Worm (Caenorhabditis elegans) whole organism, young adult: ENCODE measurements around the gene Y102A11A.5.

Experiments
- B0261.1 ChIP-seq: sonication (generic microtip); optimal IDR thresholded peaks from 2 replicates; lab custom pipeline; 2016; ENCODE audit warnings: mild to moderate bottlenecking, missing genetic modification characterization, moderate library complexity, missing compliant biosample characterization
- B0336.3 ChIP-seq: fragments of 200-800 bp; sonication (Bioruptor generic); IDR thresholded peaks from 2 replicates; pipeline ENCODE4 v1.3.6; 2022; ENCODE audit warnings: missing genetic modification characterization, missing compliant biosample characterization
- C06A6.2 ChIP-seq: fragments of 200-800 bp; sonication (Bioruptor generic); conservative IDR thresholded peaks from 2 replicates; pipeline ENCODE4 v1.3.6; 2022; ENCODE audit warnings: missing genetic modification characterization, missing compliant biosample characterization
- D2030.7 ChIP-seq: fragments of 200-800 bp; sonication (Bioruptor generic); IDR thresholded peaks from 2 replicates; pipeline ENCODE4 v1.3.6; 2022; ENCODE audit warnings: missing genetic modification reagents, missing genetic modification characterization, missing compliant biosample characterization
- F22D6.2 ChIP-seq: sonication (generic microtip); optimal IDR thresholded peaks from 2 replicates; lab custom pipeline; 2016; ENCODE audit warnings: mild to moderate bottlenecking, missing genetic modification characterization, missing compliant biosample characterization
- F52B5.7 ChIP-seq: sonication (generic microtip); optimal IDR thresholded peaks from 2 replicates; lab custom pipeline; 2016; ENCODE audit warnings: mild to moderate bottlenecking, missing genetic modification characterization, missing compliant biosample characterization
- F57A8.1 ChIP-seq: fragments of 200-800 bp; sonication (Bioruptor generic); optimal IDR thresholded peaks from 2 replicates; lab custom pipeline; 2018; ENCODE audit warnings: mild to moderate bottlenecking, missing genetic modification characterization, moderate library complexity, missing compliant biosample characterization
- F57C9.4 ChIP-seq: sonication (generic microtip); optimal IDR thresholded peaks from 2 replicates; lab custom pipeline; 2017; ENCODE audit warnings: mild to moderate bottlenecking, missing genetic modification characterization, missing compliant biosample characterization
- K12H6.12 ChIP-seq: fragments of 200-800 bp; sonication (Bioruptor generic); optimal IDR thresholded peaks from 2 replicates; lab custom pipeline; 2018; ENCODE audit warnings: mild to moderate bottlenecking, missing genetic modification characterization, missing compliant biosample characterization
- Y67H2A.10 ChIP-seq: fragments of 200-800 bp; sonication (Bioruptor generic); conservative IDR thresholded peaks from 2 replicates; pipeline ENCODE4 v1.3.6; 2022; ENCODE audit warnings: missing genetic modification reagents, missing genetic modification characterization, missing compliant biosample characterization
- attf-5 ChIP-seq: fragments of 200-800 bp; sonication (Bioruptor generic); optimal IDR thresholded peaks from 2 replicates; lab custom pipeline; 2018; ENCODE audit warnings: mild to moderate bottlenecking, missing genetic modification characterization, missing compliant biosample characterization
- attf-6 ChIP-seq: fragments of 200-800 bp; sonication (Bioruptor generic); IDR thresholded peaks from 2 replicates; pipeline ENCODE4 v1.3.6; 2022; ENCODE audit warnings: missing genetic modification reagents, missing genetic modification characterization, missing compliant biosample characterization
- ccch-3 ChIP-seq: fragments of 200-800 bp; sonication (Bioruptor generic); optimal IDR thresholded peaks from 2 replicates; lab custom pipeline; 2018; ENCODE audit warnings: mild to moderate bottlenecking, missing genetic modification characterization, missing compliant biosample characterization
- ceh-91 ChIP-seq: fragments of 200-800 bp; sonication (Bioruptor generic); IDR thresholded peaks from 2 replicates; pipeline ENCODE4 v1.3.6; 2022; ENCODE audit warnings: missing genetic modification reagents, missing genetic modification characterization, missing compliant biosample characterization
- die-1 ChIP-seq: sonication (generic microtip); optimal IDR thresholded peaks from 2 replicates; lab custom pipeline; 2016; ENCODE audit warnings: missing genotype, mild to moderate bottlenecking, missing genetic modification characterization, missing compliant biosample characterization
- dox-1 ChIP-seq: fragments of 200-800 bp; sonication (Bioruptor generic); IDR thresholded peaks from 2 replicates; pipeline ENCODE4 v1.3.6; 2022; ENCODE audit warnings: missing genetic modification reagents, missing genetic modification characterization, missing compliant biosample characterization
- dpff-1 ChIP-seq: sonication (generic microtip); optimal IDR thresholded peaks from 2 replicates; lab custom pipeline; 2017; ENCODE audit warnings: mild to moderate bottlenecking, missing genetic modification characterization, missing compliant biosample characterization
- dpl-1 ChIP-seq: fragments of 150-350 bp; optimal IDR thresholded peaks from 2 replicates; lab custom pipeline; 2014; ENCODE audit warnings: missing biosample characterization, missing genetic modification reagents, missing genetic modification characterization
- efl-1 ChIP-seq: fragments of 150-350 bp; optimal IDR thresholded peaks from 2 replicates; lab custom pipeline; 2014; ENCODE audit warnings: missing biosample characterization, missing genetic modification reagents, missing genetic modification characterization
- him-1 ChIP-seq: sonication (generic microtip); optimal IDR thresholded peaks from 2 replicates; lab custom pipeline; 2016; ENCODE audit warnings: missing genotype, missing genetic modification reagents, missing genetic modification characterization, missing compliant biosample characterization
- hmg-1.2 ChIP-seq: fragments of 200-800 bp; sonication (Bioruptor generic); IDR thresholded peaks from 2 replicates; pipeline ENCODE4 v1.3.6; 2022; ENCODE audit warnings: missing genetic modification reagents, missing genetic modification characterization, missing compliant biosample characterization
- hmg-20 ChIP-seq: fragments of 200-800 bp; sonication (Bioruptor generic); IDR thresholded peaks from 2 replicates; pipeline ENCODE4 v1.3.6; 2022; ENCODE audit warnings: missing genetic modification reagents, missing genetic modification characterization, missing compliant biosample characterization
- hrde-1 ChIP-seq: sonication (generic microtip); optimal IDR thresholded peaks from 2 replicates; lab custom pipeline; 2016; ENCODE audit warnings: missing genetic modification characterization, mild to moderate bottlenecking, missing compliant biosample characterization, moderate library complexity, missing genotype, missing genetic modification reagents, borderline replicate concordance
- lag-1 ChIP-seq: fragments of 200-800 bp; sonication (Bioruptor generic); IDR thresholded peaks from 2 replicates; pipeline ENCODE4 v1.3.6; 2022; ENCODE audit warnings: missing genetic modification reagents, missing genetic modification characterization, missing compliant biosample characterization
- let-526 ChIP-seq: fragments of 200-800 bp; sonication (Bioruptor generic); IDR thresholded peaks from 2 replicates; pipeline ENCODE4 v1.3.6; 2022; ENCODE audit warnings: missing genetic modification reagents, missing genetic modification characterization, missing compliant biosample characterization
- lin-26 ChIP-seq: fragments of 200-800 bp; sonication (Bioruptor generic); IDR thresholded peaks from 2 replicates; pipeline ENCODE4 v1.3.6; 2022; ENCODE audit warnings: missing genetic modification reagents, missing genetic modification characterization, missing compliant biosample characterization
- lin-40 ChIP-seq: sonication (generic microtip); optimal IDR thresholded peaks from 2 replicates; lab custom pipeline; 2016; ENCODE audit warnings: missing genetic modification characterization, mild to moderate bottlenecking, missing compliant biosample characterization, missing genotype, missing genetic modification reagents
- lin-54 ChIP-seq: fragments of 200-800 bp; sonication (Bioruptor generic); optimal IDR thresholded peaks from 2 replicates; lab custom pipeline; 2018; ENCODE audit warnings: mild to moderate bottlenecking, missing genetic modification characterization, missing compliant biosample characterization
- madf-10 ChIP-seq: sonication (generic microtip); optimal IDR thresholded peaks from 2 replicates; lab custom pipeline; 2016; ENCODE audit warnings: mild to moderate bottlenecking, missing genetic modification characterization, missing compliant biosample characterization
- madf-6 ChIP-seq: fragments of 200-800 bp; sonication (Bioruptor generic); IDR thresholded peaks from 2 replicates; pipeline ENCODE4 v1.3.6; 2022; ENCODE audit warnings: missing genetic modification reagents, missing genetic modification characterization, missing compliant biosample characterization
- mcd-1 ChIP-seq: fragments of 200-800 bp; sonication (Bioruptor generic); IDR thresholded peaks from 2 replicates; pipeline ENCODE4 v1.3.6; 2022; ENCODE audit warnings: missing genetic modification reagents, missing genetic modification characterization, missing compliant biosample characterization
- mxl-1 ChIP-seq: sonication (generic microtip); optimal IDR thresholded peaks from 2 replicates; lab custom pipeline; 2016; ENCODE audit warnings: missing genetic modification characterization, missing compliant biosample characterization
- rcor-1 ChIP-seq: fragments of 200-800 bp; sonication (Bioruptor generic); IDR thresholded peaks from 2 replicates; pipeline ENCODE4 v1.3.6; 2022; ENCODE audit warnings: missing genetic modification reagents, missing genetic modification characterization, missing compliant biosample characterization
- rec-8 ChIP-seq, 2 experiments: sonication (generic microtip); optimal IDR thresholded peaks; 2 replicates each; lab custom pipeline; 2016; ENCODE audit warnings: mild to moderate bottlenecking in 2 of 2, missing genetic modification characterization in 2 of 2, missing genetic modification reagents in 2 of 2, missing genotype in 2 of 2, missing biosample characterization in 1 of 2, missing compliant biosample characterization in 1 of 2, moderate library complexity in 1 of 2
- rpc-1 ChIP-seq, 2 experiments: fragments of 150-350 bp in 1 of 2; sonication (generic microtip) in 1 of 2; optimal IDR thresholded peaks; 2 replicates each; lab custom pipeline; 2014 to 2018; ENCODE audit warnings: missing biosample characterization in 1 of 2, missing genetic modification characterization in 1 of 2, missing genetic modification reagents in 1 of 2, missing genotype in 1 of 2
- snpc-1.1 ChIP-seq: sonication (generic microtip); optimal IDR thresholded peaks from 2 replicates; lab custom pipeline; 2017; ENCODE audit warnings: missing genetic modification characterization, mild to moderate bottlenecking, missing compliant biosample characterization, antibody characterized with exemption, moderate library complexity, missing genotype, missing genetic modification reagents; ENCODE audit not compliant: insufficient read depth
- snpc-1.3 ChIP-seq: sonication (generic microtip); optimal IDR thresholded peaks from 2 replicates; lab custom pipeline; 2017; ENCODE audit warnings: missing genetic modification characterization, mild to moderate bottlenecking, missing compliant biosample characterization, antibody characterized with exemption, moderate library complexity, missing genotype, missing genetic modification reagents; ENCODE audit not compliant: insufficient read depth
- snpc-4 ChIP-seq, 5 experiments: fragments of 150-350 bp in 1 of 5; sonication (generic microtip) in 4 of 5; optimal IDR thresholded peaks; 2 replicates each; lab custom pipeline; 2014 to 2018; ENCODE audit warnings: missing genetic modification characterization in 5 of 5, missing biosample characterization in 3 of 5, antibody characterized with exemption in 2 of 5, mild to moderate bottlenecking in 2 of 5, missing compliant biosample characterization in 2 of 5, missing genotype in 2 of 5, moderate library complexity in 2 of 5, missing genetic modification reagents in 1 of 5
- somi-1 ChIP-seq: fragments of 200-800 bp; sonication (Bioruptor generic); optimal IDR thresholded peaks from 2 replicates; lab custom pipeline; 2018; ENCODE audit warnings: mild to moderate bottlenecking, missing genetic modification characterization, missing compliant biosample characterization
- sptf-2 ChIP-seq: fragments of 200-800 bp; sonication (Bioruptor generic); optimal IDR thresholded peaks from 2 replicates; lab custom pipeline; 2018; ENCODE audit warnings: mild to moderate bottlenecking, missing genetic modification characterization, missing compliant biosample characterization
- tbp1 ChIP-seq: fragments of 200-800 bp; sonication (Bioruptor generic); optimal IDR thresholded peaks from 2 replicates; lab custom pipeline; 2018; ENCODE audit warnings: mild to moderate bottlenecking, missing genetic modification characterization, missing compliant biosample characterization
- tlf-1 ChIP-seq: fragments of 200-800 bp; sonication (Bioruptor generic); optimal IDR thresholded peaks from 2 replicates; lab custom pipeline; 2018; ENCODE audit warnings: mild to moderate bottlenecking, missing genetic modification characterization, missing compliant biosample characterization
- unc-130 ChIP-seq: sonication (generic microtip); optimal IDR thresholded peaks from 2 replicates; lab custom pipeline; 2016; ENCODE audit warnings: missing genetic modification reagents, missing genetic modification characterization, missing compliant biosample characterization
- xnd-1 ChIP-seq: sonication (generic microtip); optimal IDR thresholded peaks from 2 replicates; lab custom pipeline; 2016; ENCODE audit warnings: missing genotype, missing genetic modification reagents, missing genetic modification characterization, missing compliant biosample characterization
- zim-3 ChIP-seq: sonication (generic microtip); optimal IDR thresholded peaks from 2 replicates; lab custom pipeline; 2017; ENCODE audit warnings: mild to moderate bottlenecking, missing genetic modification characterization, moderate library complexity, missing compliant biosample characterization
- ztf-25 ChIP-seq: fragments of 200-800 bp; sonication (Bioruptor generic); IDR thresholded peaks from 2 replicates; pipeline ENCODE4 v1.3.6; 2022; ENCODE audit warnings: missing genetic modification reagents, missing genetic modification characterization, missing compliant biosample characterization
- ztf-26 ChIP-seq: sonication (generic microtip); optimal IDR thresholded peaks from 2 replicates; lab custom pipeline; 2017; ENCODE audit warnings: missing genetic modification characterization, missing compliant biosample characterization
- ztf-28 ChIP-seq: fragments of 200-800 bp; sonication (Bioruptor generic); IDR thresholded peaks from 2 replicates; pipeline ENCODE4 v1.3.6; 2022; ENCODE audit warnings: missing genetic modification reagents, missing genetic modification characterization, missing compliant biosample characterization

The Y102A11A.5 gene

ce11 chrX:1998825-1999224 lies 32.6 kb downstream of the Y102A11A.5 start (continued):
- TF ChIP-seq madf-10 (tag; lab: Kevin White, UChicago): no peak
- no peak for TF ChIP-seq snpc-1.1
- TF ChIP-seq tbp1 (GFP tag; lab: Kevin White, UChicago): peak; percentile 75
- TF ChIP-seq ceh-91 (GFP tag; lab: Robert Waterston, UW): no peak
- no peak for TF ChIP-seq sptf-2
- TF ChIP-seq K12H6.12: no peak
- TF ChIP-seq lin-26 (GFP tag; lab: Robert Waterston, UW): 0 out of 2 replicates have a peak, but pooled peaks have one; percentile 33
- no peak for TF ChIP-seq F22D6.2
- TF ChIP-seq rec-8 (tag; optimal IDR thresholded peaks at IDR 0.05; lab: Kevin White, UChicago): no peak
- TF ChIP-seq C06A6.2 (GFP tag; lab: Robert Waterston, UW): no peak
- no peak for TF ChIP-seq ccch-3
- peak; percentile 55 for TF ChIP-seq D2030.7 (GFP tag; lab: Robert Waterston, UW)
- TF ChIP-seq snpc-1.3 (tag; lab: Kevin White, UChicago): no peak
- TF ChIP-seq Y67H2A.10 (GFP tag; lab: Robert Waterston, UW): no peak
- TF ChIP-seq unc-130 (GFP tag; lab: Kevin White, UChicago): no peak
- TF ChIP-seq somi-1: no peak
- peak; percentile 34; the same call in 1 of the 2 replicates for TF ChIP-seq attf-6 (GFP tag; lab: Robert Waterston, UW)
- no peak for TF ChIP-seq ztf-26 (tag; lab: Kevin White, UChicago)
- peak; percentile 37 for TF ChIP-seq madf-6
- TF ChIP-seq ztf-28: no peak
- TF ChIP-seq lag-1 (GFP tag; lab: Robert Waterston, UW): no peak
- TF ChIP-seq attf-5: no peak
- TF ChIP-seq tlf-1: no peak
- no peak for TF ChIP-seq xnd-1 (tag; lab: Kevin White, UChicago)
- TF ChIP-seq mcd-1 (GFP tag; lab: Robert Waterston, UW): no peak
- TF ChIP-seq hrde-1 (tag; lab: Kevin White, UChicago): no peak
- TF ChIP-seq F52B5.7: no peak
- TF ChIP-seq rpc-1 (optimal IDR thresholded peaks at IDR 0.05; lab: Kevin White, UChicago): peak; percentile 39
- peak; percentile 71 for TF ChIP-seq rpc-1 (tag; optimal IDR thresholded peaks at IDR 0.05; lab: Kevin White, UChicago)
- TF ChIP-seq F57A8.1 (GFP tag; lab: Kevin White, UChicago): no peak
- no peak for TF ChIP-seq die-1 (tag; lab: Kevin White, UChicago)
- TF ChIP-seq ztf-25 (GFP tag; lab: Robert Waterston, UW): no peak
- TF ChIP-seq F57C9.4 (tag; lab: Kevin White, UChicago): no peak
- TF ChIP-seq mxl-1 (tag; lab: Kevin White, UChicago): no peak
- peak; percentile 19 for TF ChIP-seq him-1 (tag; lab: Kevin White, UChicago)
- no peak for TF ChIP-seq dpff-1 (tag; lab: Kevin White, UChicago)
- no peak for TF ChIP-seq let-526
- no peak for TF ChIP-seq hmg-1.2 (GFP tag; lab: Robert Waterston, UW)
- TF ChIP-seq dpl-1 (GFP tag; lab: Kevin White, UChicago): no peak
- TF ChIP-seq lin-40 (tag; lab: Kevin White, UChicago): no peak
- no peak for TF ChIP-seq B0336.3
- no peak for TF ChIP-seq rcor-1 (GFP tag; lab: Robert Waterston, UW)
- no peak for TF ChIP-seq snpc-4 (GFP tag; optimal IDR thresholded peaks at IDR 0.05; lab: Kevin White, UChicago)
- no peak for TF ChIP-seq snpc-4 (tag; optimal IDR thresholded peaks at IDR 0.05; lab: Kevin White, UChicago)
- no peak for TF ChIP-seq lin-54 (GFP tag; lab: Kevin White, UChicago)
- no peak for TF ChIP-seq efl-1 (GFP tag; lab: Kevin White, UChicago)
- TF ChIP-seq dox-1 (GFP tag; lab: Robert Waterston, UW): peak; percentile 10; the same call in 1 of the 2 replicates
- no peak for TF ChIP-seq zim-3
- peak; percentile 48 for TF ChIP-seq B0261.1 (tag; lab: Kevin White, UChicago)
- TF ChIP-seq hmg-20 (GFP tag; lab: Robert Waterston, UW): 0 out of 2 replicates have a peak, but pooled peaks have one; percentile 29
